Worm (Caenorhabditis elegans): ENCODE measurements around the gene adt-1.

DNA sequence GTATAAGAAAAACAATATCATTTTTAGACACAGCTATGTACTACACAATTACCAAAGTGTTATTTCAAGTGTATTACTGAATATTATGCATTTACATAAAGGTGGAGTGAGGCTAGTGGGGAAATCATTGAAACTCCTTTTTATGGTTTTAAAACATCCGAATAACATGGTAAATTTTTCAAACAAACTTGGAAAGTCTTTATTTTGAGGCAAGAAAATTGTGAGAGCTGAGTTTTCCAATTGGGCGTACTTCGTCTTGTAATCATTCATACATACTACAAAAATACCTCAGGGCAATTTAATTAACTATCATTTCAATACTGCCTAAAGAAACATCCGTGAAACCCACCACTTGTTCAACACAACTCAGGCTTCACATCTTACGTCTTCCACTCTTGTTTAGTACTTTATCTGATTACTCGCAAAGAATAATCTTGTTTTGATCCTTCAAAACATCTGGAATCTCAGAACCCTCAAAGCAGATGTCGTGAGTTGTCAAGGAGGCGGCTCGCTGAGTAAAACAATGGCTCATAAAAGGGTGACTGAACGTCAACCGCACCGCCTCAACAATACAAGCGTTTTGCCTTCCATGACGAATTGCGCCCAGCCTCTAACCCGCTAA lies 32.0 kb upstream of the adt-1 start, which contains the start of gene zmp-5:
- no peak for TF ChIP-seq unc-120 (tag; optimal IDR thresholded peaks at IDR 0.05; ENCODE audit: poor library complexity, severe bottlenecking)
- no peak for TF ChIP-seq nhr-237 (tag; optimal IDR thresholded peaks at IDR 0.05)
- TF ChIP-seq sptf-1 (tag; optimal IDR thresholded peaks at IDR 0.05) = no peak
- TF ChIP-seq blmp-1 (tag; optimal IDR thresholded peaks at IDR 0.05) = no peak
- TF ChIP-seq unc-62 (GFP tag; optimal IDR thresholded peaks at IDR 0.05) = no peak
